Worm (Caenorhabditis elegans) whole organism, L1 larva: ENCODE measurements around the gene jtr-1.

Experiments used
- lir-3 ChIP-seq: sonication (generic microtip); optimal IDR thresholded peaks from 2 replicates; lab custom pipeline; 2016; ENCODE audit warnings: mild to moderate bottlenecking, missing genetic modification characterization, moderate library complexity, missing compliant biosample characterization; ENCODE audit not compliant: poor library complexity
- nhr-11 ChIP-seq: fragments of 150-350 bp; optimal IDR thresholded peaks from 2 replicates; lab custom pipeline; 2014; ENCODE audit warnings: missing biosample characterization, missing genetic modification characterization
- skn-1 ChIP-seq: fragments of 150-350 bp; optimal IDR thresholded peaks from 2 replicates; lab custom pipeline; 2014; ENCODE audit warnings: missing biosample characterization, missing genetic modification characterization
- tbx-2 ChIP-seq: sonication (generic microtip); optimal IDR thresholded peaks from 2 replicates; lab custom pipeline; 2016; ENCODE audit warnings: missing genetic modification characterization, missing compliant biosample characterization
- unc-62 ChIP-seq: fragments of 150-350 bp; optimal IDR thresholded peaks from 2 replicates; lab custom pipeline; 2014; ENCODE audit warnings: missing biosample characterization, missing genetic modification reagents, missing genetic modification characterization
- ztf-11 ChIP-seq, 2 experiments: sonication (generic microtip); optimal IDR thresholded peaks; 2 replicates each; lab custom pipeline; 2016 to 2017; ENCODE audit warnings: missing genetic modification characterization in 2 of 2, missing biosample characterization in 1 of 2, missing compliant biosample characterization in 1 of 2

ce11 chrIV:1452480-1452879 is 31.8 kb downstream of the jtr-1 start:
- TF ChIP-seq ztf-11 (tag; optimal IDR thresholded peaks at IDR 0.05; lab: Kevin White, UChicago) (no peak), unc-62 (GFP tag; lab: Kevin White, UChicago) (no peak), tbx-2 (tag; lab: Kevin White, UChicago) (no peak), lir-3 (tag; lab: Kevin White, UChicago) (no peak), skn-1 (tag; lab: Kevin White, UChicago) (no peak), nhr-11 (tag; lab: Kevin White, UChicago) (no peak)
